Worm (Caenorhabditis elegans) whole organism, L4 larva: ENCODE measurements around the gene srg-44.

Experiments
- F44E2.7 ChIP-seq: fragments of 200-800 bp; sonication (Bioruptor generic); IDR thresholded peaks from 2 replicates; pipeline ENCODE4 v2.1.2; 2022; ENCODE audit warnings: missing genetic modification characterization, missing compliant biosample characterization
- F49E8.2 ChIP-seq: sonication (generic microtip); optimal IDR thresholded peaks from 2 replicates; lab custom pipeline; 2016; ENCODE audit warnings: missing compliant biosample characterization, mild to moderate bottlenecking, missing genetic modification characterization, borderline replicate concordance
- Y48G9A.11 ChIP-seq: fragments of 200-800 bp; sonication (Bioruptor generic); IDR thresholded peaks from 2 replicates; pipeline ENCODE4 v1.3.6; 2022; ENCODE audit warnings: missing genetic modification reagents, missing genetic modification characterization, missing compliant biosample characterization
- ZK546.5 ChIP-seq, 2 experiments: sonication (generic microtip); optimal IDR thresholded peaks; 2 replicates each; lab custom pipeline; 2017; ENCODE audit warnings: missing biosample characterization in 2 of 2, missing genetic modification characterization in 2 of 2
- ama-1 ChIP-seq: fragments of 150-350 bp; optimal IDR thresholded peaks from 2 replicates; lab custom pipeline; 2014; ENCODE audit warnings: inconsistent platforms, mixed read lengths
- ceh-32 ChIP-seq: sonication (generic microtip); optimal IDR thresholded peaks from 2 replicates; lab custom pipeline; 2016; ENCODE audit warnings: mild to moderate bottlenecking, missing genetic modification characterization, missing compliant biosample characterization; ENCODE audit not compliant: poor library complexity
- dmd-8 ChIP-seq: fragments of 200-800 bp; sonication (Bioruptor generic); IDR thresholded peaks from 2 replicates; pipeline ENCODE4 v1.3.6; 2022; ENCODE audit warnings: missing genetic modification characterization, missing compliant biosample characterization
- dpl-1 ChIP-seq: fragments of 150-350 bp; optimal IDR thresholded peaks from 2 replicates; lab custom pipeline; 2014; ENCODE audit warnings: missing biosample characterization, missing genetic modification reagents, missing genetic modification characterization
- duxl-1 ChIP-seq: sonication (generic microtip); optimal IDR thresholded peaks from 2 replicates; lab custom pipeline; 2016; ENCODE audit warnings: mild to moderate bottlenecking, missing genetic modification characterization, moderate library complexity, missing compliant biosample characterization; ENCODE audit not compliant: poor library complexity
- dve-1 ChIP-seq: sonication (generic microtip); optimal IDR thresholded peaks from 2 replicates; lab custom pipeline; 2017; ENCODE audit warnings: antibody characterized with exemption, mild to moderate bottlenecking, missing genetic modification characterization, missing compliant biosample characterization; ENCODE audit not compliant: insufficient read depth
- egl-27 ChIP-seq: sonication (generic microtip); optimal IDR thresholded peaks from 3 replicates; lab custom pipeline; 2017; ENCODE audit warnings: missing biosample characterization, missing genetic modification reagents, missing genetic modification characterization
- egl-43 ChIP-seq: fragments of 200-800 bp; sonication (Bioruptor generic); IDR thresholded peaks from 2 replicates; pipeline ENCODE4 v1.3.6; 2022; ENCODE audit warnings: missing genetic modification reagents, missing genetic modification characterization, missing compliant biosample characterization
- fos-1 ChIP-seq: fragments of 150-350 bp; optimal IDR thresholded peaks from 2 replicates; lab custom pipeline; 2014; ENCODE audit warnings: missing biosample characterization, missing genetic modification characterization
- gei-8 ChIP-seq: fragments of 200-800 bp; sonication (Bioruptor generic); optimal IDR thresholded peaks from 2 replicates; lab custom pipeline; 2018; ENCODE audit warnings: mild to moderate bottlenecking, missing genetic modification characterization, missing compliant biosample characterization
- hmg-1.1 ChIP-seq: fragments of 200-800 bp; sonication (Bioruptor generic); IDR thresholded peaks from 2 replicates; pipeline ENCODE4 v1.3.6; 2022; ENCODE audit warnings: missing genetic modification reagents, missing genetic modification characterization, missing compliant biosample characterization
- lim-7 ChIP-seq: fragments of 200-800 bp; sonication (Bioruptor generic); IDR thresholded peaks from 2 replicates; pipeline ENCODE4 v1.3.6; 2022; ENCODE audit warnings: missing genetic modification characterization, missing compliant biosample characterization
- lin-1 ChIP-seq: fragments of 200-800 bp; sonication (Bioruptor generic); IDR thresholded peaks from 2 replicates; pipeline ENCODE4 v1.3.6; 2022; ENCODE audit warnings: missing genetic modification reagents, missing genetic modification characterization, missing compliant biosample characterization
- lin-13 ChIP-seq: fragments of 150-350 bp; optimal IDR thresholded peaks from 2 replicates; lab custom pipeline; 2014; ENCODE audit warnings: missing biosample characterization, missing genetic modification reagents, missing genetic modification characterization
- lin-38 ChIP-seq: fragments of 200-800 bp; sonication (Bioruptor generic); IDR thresholded peaks from 2 replicates; pipeline ENCODE4 v1.3.6; 2022; ENCODE audit warnings: missing genetic modification reagents, missing genetic modification characterization, missing compliant biosample characterization
- madf-5 ChIP-seq, 2 experiments: fragments of 200-800 bp; sonication (Bioruptor generic); IDR thresholded peaks; 2 replicates each; pipeline ENCODE4 v1.3.6; 2022; ENCODE audit warnings: missing compliant biosample characterization in 2 of 2, missing genetic modification characterization in 2 of 2
- mes-2 ChIP-seq: sonication (generic microtip); optimal IDR thresholded peaks from 2 replicates; lab custom pipeline; 2016; ENCODE audit warnings: missing genotype, mild to moderate bottlenecking, missing genetic modification characterization, missing compliant biosample characterization; ENCODE audit not compliant: poor library complexity, severe bottlenecking
- mxl-3 ChIP-seq: fragments of 200-800 bp; sonication (Bioruptor generic); optimal IDR thresholded peaks from 2 replicates; lab custom pipeline; 2018; ENCODE audit warnings: mild to moderate bottlenecking, missing genetic modification characterization, missing compliant biosample characterization
- nhr-10 ChIP-seq: fragments of 150-350 bp; optimal IDR thresholded peaks from 2 replicates; lab custom pipeline; 2014; ENCODE audit warnings: missing biosample characterization, missing genetic modification characterization
- nhr-111 ChIP-seq: fragments of 200-800 bp; sonication (Bioruptor generic); optimal IDR thresholded peaks from 2 replicates; lab custom pipeline; 2018; ENCODE audit warnings: mild to moderate bottlenecking, missing genetic modification characterization, missing compliant biosample characterization
- nhr-25 ChIP-seq: sonication (generic microtip); optimal IDR thresholded peaks from 2 replicates; lab custom pipeline; 2017; ENCODE audit warnings: missing genetic modification characterization, mild to moderate bottlenecking, missing compliant biosample characterization, antibody characterized with exemption, moderate library complexity, borderline replicate concordance; ENCODE audit not compliant: insufficient read depth
- nhr-28 ChIP-seq: fragments of 150-350 bp; optimal IDR thresholded peaks from 2 replicates; lab custom pipeline; 2014; ENCODE audit warnings: missing biosample characterization, missing genetic modification characterization
- nhr-76 ChIP-seq: fragments of 150-350 bp; optimal IDR thresholded peaks from 2 replicates; lab custom pipeline; 2014; ENCODE audit warnings: missing biosample characterization, missing genetic modification characterization
- snpc-1.2 ChIP-seq: fragments of 200-800 bp; sonication (Bioruptor generic); IDR thresholded peaks from 2 replicates; pipeline ENCODE4 v1.3.6; 2022; ENCODE audit warnings: missing genetic modification reagents, missing genetic modification characterization, missing compliant biosample characterization
- snpc-4 ChIP-seq: fragments of 150-350 bp; optimal IDR thresholded peaks from 2 replicates; lab custom pipeline; 2014; ENCODE audit warnings: missing biosample characterization, missing genetic modification characterization
- tra-1 ChIP-seq: fragments of 200-800 bp; sonication (Bioruptor generic); IDR thresholded peaks from 2 replicates; pipeline ENCODE4 v1.3.6; 2022; ENCODE audit warnings: missing genetic modification reagents, missing genetic modification characterization, missing compliant biosample characterization
- unc-130 ChIP-seq: sonication (generic microtip); optimal IDR thresholded peaks from 2 replicates; lab custom pipeline; 2016; ENCODE audit warnings: missing genetic modification reagents, missing genetic modification characterization, missing compliant biosample characterization
- unc-39 ChIP-seq: sonication (generic microtip); optimal IDR thresholded peaks from 2 replicates; lab custom pipeline; 2017; ENCODE audit warnings: missing biosample characterization, missing genetic modification characterization
- unc-62 ChIP-seq, 3 experiments: fragments of 150-350 bp in 1 of 3; sonication (generic microtip); optimal IDR thresholded peaks in 2 of 3; peaks in 1 of 3; 1 replicate in 1 of 3; 2 replicates in 2 of 3; lab custom pipeline; 2014 to 2017; ENCODE audit warnings: missing biosample characterization in 3 of 3, missing genetic modification characterization in 3 of 3, missing genetic modification reagents in 3 of 3, missing genotype in 1 of 3
- vab-7 ChIP-seq: fragments of 200-800 bp; sonication (Bioruptor generic); IDR thresholded peaks from 2 replicates; pipeline ENCODE4 v1.3.6; 2022; ENCODE audit warnings: missing genetic modification reagents, missing genetic modification characterization, missing compliant biosample characterization
- zfp-2 ChIP-seq: sonication (generic microtip); optimal IDR thresholded peaks from 2 replicates; lab custom pipeline; 2016; ENCODE audit warnings: mild to moderate bottlenecking, missing genetic modification characterization, missing compliant biosample characterization
- ztf-11 ChIP-seq: fragments of 150-350 bp; optimal IDR thresholded peaks from 2 replicates; lab custom pipeline; 2014; ENCODE audit warnings: missing biosample characterization, missing genetic modification characterization

The srg-44 gene

ce11 chrV:17303392-17303791 is 25.2 kb upstream of the srg-44 start:
- TF ChIP-seq mes-2 (tag; lab: Kevin White, UChicago) (no peak), unc-62 (GFP tag; optimal IDR thresholded peaks at IDR 0.05 in 1 of 2; lab: Kevin White, UChicago) (peak in 1 of 2 experiments; percentile 90), unc-62 (tag; optimal IDR thresholded peaks at IDR 0.05; lab: Kevin White, UChicago) (no peak), dve-1 (tag; lab: Kevin White, UChicago) (no peak)

DNA sequence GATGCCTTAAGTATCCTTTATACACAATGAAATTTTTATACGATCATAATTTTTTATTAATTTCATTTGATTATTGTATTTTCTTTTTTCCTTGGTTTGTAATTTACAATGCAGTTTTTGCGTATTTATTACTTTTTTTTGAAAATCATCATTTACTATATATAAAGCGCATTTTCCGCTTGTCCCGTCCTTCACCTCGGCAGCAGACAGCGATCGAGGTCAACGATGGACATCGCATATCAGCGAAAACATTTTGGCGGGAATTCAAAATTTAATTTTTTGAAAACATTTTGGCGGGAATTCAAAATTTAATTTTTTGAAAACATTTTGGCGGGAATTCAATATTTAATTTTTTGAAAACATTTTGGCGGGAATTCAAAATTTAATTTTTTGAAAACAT is 20.7 kb upstream of the srg-44 start:
- peak; percentile 8 for TF ChIP-seq dpl-1 (GFP tag; lab: Kevin White, UChicago)
- no peak for TF ChIP-seq nhr-76 (tag; lab: Kevin White, UChicago)
- TF ChIP-seq dmd-8 (GFP tag; lab: Robert Waterston, UW) = no peak

DNA sequence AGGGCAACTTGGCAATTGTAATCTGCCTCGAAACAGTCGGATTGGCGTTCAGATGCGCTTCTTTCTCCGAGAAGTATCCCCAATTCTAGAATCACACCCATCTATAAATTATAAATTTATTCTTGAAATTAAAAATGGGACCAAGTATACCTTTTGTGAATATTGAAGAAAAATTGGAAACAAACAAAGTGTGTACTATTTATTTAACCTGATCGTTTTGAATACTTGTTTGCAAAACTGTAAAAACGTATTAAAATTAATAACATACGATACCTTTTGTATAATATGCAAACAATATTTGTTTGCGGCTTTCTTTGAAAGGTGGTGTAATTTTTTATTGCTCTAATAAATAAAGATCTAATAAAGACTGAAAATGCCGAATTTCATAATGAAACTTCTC is 16.2 kb upstream of the srg-44 start, which contains the start of gene Y61B8B.3:
Gene Y61B8B.3, minus strand, starts transcription at position 101 of the 400 bp plus-strand sequence.
- no peak for TF ChIP-seq madf-5 (GFP tag; IDR thresholded peaks at IDR 0.05; lab: Robert Waterston, UW)
- no peak for TF ChIP-seq F49E8.2
- no peak for TF ChIP-seq nhr-111 (GFP tag; lab: Kevin White, UChicago)
- TF ChIP-seq egl-27 (tag; lab: Kevin White, UChicago) = no peak
- TF ChIP-seq nhr-25 = no peak
- no peak for TF ChIP-seq nhr-76 (tag; lab: Kevin White, UChicago)
- no peak for TF ChIP-seq nhr-28 (tag; lab: Kevin White, UChicago)
- TF ChIP-seq unc-130 (GFP tag; lab: Kevin White, UChicago) = no peak
- TF ChIP-seq ama-1 (lab: Kevin White, UChicago) = no peak
- no peak for TF ChIP-seq lin-13 (GFP tag; lab: Kevin White, UChicago)
- no peak for TF ChIP-seq unc-62 (GFP tag; optimal IDR thresholded peaks at IDR 0.05 in 1 of 2; lab: Kevin White, UChicago)
- no peak for TF ChIP-seq unc-62 (tag; optimal IDR thresholded peaks at IDR 0.05; lab: Kevin White, UChicago)
- no peak for TF ChIP-seq unc-39 (tag; lab: Kevin White, UChicago)

DNA sequence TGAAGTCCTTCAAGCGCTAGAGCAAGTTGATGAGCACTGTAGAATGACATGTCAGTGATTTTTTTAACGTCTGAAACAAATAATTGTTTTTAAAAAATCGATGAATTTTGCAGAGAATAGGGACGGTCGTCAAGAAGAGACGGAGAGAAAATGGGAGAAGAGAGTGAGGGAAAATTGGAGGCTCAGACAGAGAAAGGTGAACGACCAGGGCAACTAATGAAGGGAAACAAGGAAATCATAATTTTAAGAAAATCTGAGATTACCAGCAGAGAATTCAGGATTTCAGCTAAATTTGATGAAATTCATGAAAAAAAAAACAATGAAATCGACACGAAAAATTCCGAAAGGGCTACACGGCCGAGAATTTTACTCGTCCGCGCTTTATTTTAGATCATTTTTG is 13.5 kb upstream of the srg-44 start, which contains the start of gene F31E9.6:
Gene F31E9.6, minus strand, starts transcription at position 91 of the 400 bp plus-strand sequence.
- TF ChIP-seq lin-38 = no peak
- peak; percentile 90 for TF ChIP-seq duxl-1 (tag; lab: Kevin White, UChicago)

- TF ChIP-seq unc-62 (GFP tag; optimal IDR thresholded peaks at IDR 0.05 in 1 of 2; lab: Kevin White, UChicago) (peak in 1 of 2 experiments; percentile 91), unc-62 (tag; optimal IDR thresholded peaks at IDR 0.05; lab: Kevin White, UChicago) (no peak), gei-8 (no peak)
Observed at ce11 chrV:17317297-17317696, 11.3 kb upstream of the srg-44 start.

ce11 chrV:17317786-17318185 is 10.8 kb upstream of the srg-44 start, which contains the start of gene srz-58:
TSS of gene srz-58 (plus strand) at chrV:17318147.
- TF ChIP-seq duxl-1 (tag; lab: Kevin White, UChicago) (peak; percentile 45), zfp-2 (tag; lab: Kevin White, UChicago) (no peak), ZK546.5 (tag; optimal IDR thresholded peaks at IDR 0.05; lab: Kevin White, UChicago) (no peak), tra-1 (GFP tag; lab: Robert Waterston, UW) (no peak), lin-1 (GFP tag; lab: Robert Waterston, UW) (0 out of 2 replicates have a peak, but pooled peaks have one; percentile 12), vab-7 (GFP tag; lab: Robert Waterston, UW) (peak; percentile 36; the same call in 1 of the 2 replicates), nhr-10 (tag; lab: Kevin White, UChicago) (no peak), Y48G9A.11 (GFP tag; lab: Robert Waterston, UW) (no peak), F44E2.7 (peak; percentile 27; the same call in 1 of the 2 replicates), lim-7 (GFP tag; lab: Robert Waterston, UW) (peak; percentile 60; the same call in 1 of the 2 replicates), snpc-1.2 (GFP tag; lab: Robert Waterston, UW) (0 out of 2 replicates have a peak, but pooled peaks have one; percentile 41), egl-43 (GFP tag; lab: Robert Waterston, UW) (peak; percentile 53; the same call in 1 of the 2 replicates), fos-1 (no peak), hmg-1.1 (GFP tag; lab: Robert Waterston, UW) (no peak), ztf-11 (no peak), mes-2 (tag; lab: Kevin White, UChicago) (peak; percentile 22), ceh-32 (no peak), egl-27 (tag; lab: Kevin White, UChicago) (no peak), nhr-111 (GFP tag; lab: Kevin White, UChicago) (no peak), snpc-4 (tag; lab: Kevin White, UChicago) (no peak), mxl-3 (GFP tag; lab: Kevin White, UChicago) (no peak), unc-39 (tag; lab: Kevin White, UChicago) (no peak)
